Worm (Caenorhabditis elegans) whole organism, L3 larva: ENCODE results near the gene C38C6.3.

Experiments used
- aly-2 ChIP-seq: fragments of 150-350 bp; optimal IDR thresholded peaks from 2 replicates; lab custom pipeline; 2014; ENCODE audit warnings: missing biosample characterization, missing genetic modification characterization
- ama-1 ChIP-seq: fragments of 150-350 bp; optimal IDR thresholded peaks from 2 replicates; lab custom pipeline; 2018
- fkh-10 ChIP-seq: sonication (generic microtip); optimal IDR thresholded peaks from 2 replicates; lab custom pipeline; 2017; ENCODE audit warnings: missing biosample characterization, missing genetic modification reagents, missing genetic modification characterization
- lin-39 ChIP-seq: fragments of 150-350 bp; optimal IDR thresholded peaks from 2 replicates; lab custom pipeline; 2018; ENCODE audit warnings: missing biosample characterization, missing genetic modification reagents, missing genetic modification characterization
- nfya-1 ChIP-seq: sonication (generic microtip); optimal IDR thresholded peaks from 2 replicates; lab custom pipeline; 2017; ENCODE audit warnings: missing genetic modification characterization, mild to moderate bottlenecking, missing compliant biosample characterization, antibody characterized with exemption, moderate library complexity; ENCODE audit not compliant: insufficient read depth
- skn-1 ChIP-seq: fragments of 150-350 bp; optimal IDR thresholded peaks from 2 replicates; lab custom pipeline; 2014; ENCODE audit warnings: missing biosample characterization, missing genetic modification characterization
- ztf-11 ChIP-seq: fragments of 150-350 bp; optimal IDR thresholded peaks from 2 replicates; lab custom pipeline; 2014; ENCODE audit warnings: missing biosample characterization, missing genetic modification characterization

ce11 chrII:14627330-14627729 lies 5.6 kb upstream of the C38C6.3 start, which contains the start of gene tag-297:
- TF ChIP-seq lin-39 (no peak), ama-1 (no peak), nfya-1 (tag; lab: Kevin White, UChicago) (no peak), skn-1 (no peak), fkh-10 (GFP tag; lab: Kevin White, UChicago) (no peak), ztf-11 (tag; lab: Kevin White, UChicago) (no peak), aly-2 (tag; lab: Kevin White, UChicago) (no peak)
